Worm (Caenorhabditis elegans) whole organism, young adult: ENCODE measurements around the gene msp-57.

Experiments used
- F49E8.2 ChIP-seq: sonication (generic microtip); optimal IDR thresholded peaks from 3 replicates; lab custom pipeline; 2017; ENCODE audit warnings: missing genetic modification characterization, mild to moderate bottlenecking, missing compliant biosample characterization, antibody characterized with exemption, moderate library complexity; ENCODE audit not compliant: insufficient read depth
- ceh-100 ChIP-seq: fragments of 200-800 bp; sonication (Bioruptor generic); IDR thresholded peaks from 2 replicates; pipeline ENCODE4 v1.3.6; 2022; ENCODE audit warnings: missing genetic modification reagents, missing genetic modification characterization, missing compliant biosample characterization
- dpl-1 ChIP-seq: fragments of 150-350 bp; optimal IDR thresholded peaks from 2 replicates; lab custom pipeline; 2014; ENCODE audit warnings: missing biosample characterization, missing genetic modification reagents, missing genetic modification characterization
- lin-35 ChIP-seq, 3 experiments: fragments of 150-350 bp in 2 of 3; sonication (generic microtip) in 1 of 3; optimal IDR thresholded peaks; 2 replicates each; lab custom pipeline; 2014 to 2018; ENCODE audit warnings: missing biosample characterization in 3 of 3, missing genetic modification characterization in 3 of 3, missing genetic modification reagents in 3 of 3

ce11 chrIV:5109943-5110342 lies 47.6 kb downstream of the msp-57 start:
- TF ChIP-seq lin-35 (GFP tag; optimal IDR thresholded peaks at IDR 0.05; lab: Kevin White, UChicago) (no peak), ceh-100 (no peak), F49E8.2 (no peak), dpl-1 (GFP tag; lab: Kevin White, UChicago) (no peak)
